Worm (Caenorhabditis elegans): Measurements from ENCODE around the gene F11D11.21.
"Not testable (repeated sequence)": the region's sequence is repeated elsewhere in the genome, so short reads cannot be mapped to it uniquely, and the experiment has no call there.

F11D11.21 gene

ce11 chrV:18750445-18750844 is at the start of gene F11D11.21, which contains the start of gene F11D11.12:
Gene F11D11.21 (minus strand): TSS chrV:18750545.
Gene F11D11.12 (minus strand): TSS chrV:18750682.
- no peak for TF ChIP-seq unc-62 (GFP tag; optimal IDR thresholded peaks at IDR 0.05)

- TF ChIP-seq unc-62 (GFP tag; optimal IDR thresholded peaks at IDR 0.05): no peak
These were observed 40.3 kb upstream of the F11D11.21 start, which contains the start of gene nhr-231 for ce11 chrV:18790658-18791057. Gene nhr-231 (plus strand): TSS chrV:18790958.

- no peak for TF ChIP-seq unc-62 (GFP tag; optimal IDR thresholded peaks at IDR 0.05)
These were observed 37.1 kb upstream of the F11D11.21 start, which contains the start of gene Y17D7B.2 for ce11 chrV:18787417-18787918. Gene Y17D7B.2 (plus strand): TSS chrV:18787739.

- TF ChIP-seq unc-62 (GFP tag; optimal IDR thresholded peaks at IDR 0.05): no peak
These were observed 36.3 kb upstream of the F11D11.21 start, which contains the start of gene Y17D7B.3 for ce11 chrV:18786694-18787093. Gene Y17D7B.3 (minus strand): TSS chrV:18786794.

- TF ChIP-seq unc-62 (GFP tag; optimal IDR thresholded peaks at IDR 0.05): no peak
These were observed 33.1 kb upstream of the F11D11.21 start, which contains the start of gene Y17D7B.10 for ce11 chrV:18783474-18783873. Gene Y17D7B.10 (plus strand): TSS chrV:18783716.

- no peak for TF ChIP-seq unc-62 (GFP tag; optimal IDR thresholded peaks at IDR 0.05)
These were observed 32.4 kb upstream of the F11D11.21 start for ce11 chrV:18782747-18783146.

ce11 chrV:18780605-18781004 is 30.3 kb upstream of the F11D11.21 start:
- TF ChIP-seq unc-62 (GFP tag; optimal IDR thresholded peaks at IDR 0.05): no peak

- TF ChIP-seq unc-62 (GFP tag; optimal IDR thresholded peaks at IDR 0.05): no peak
These were observed 25.9 kb upstream of the F11D11.21 start, which contains the start of gene Y17D7B.4 for ce11 chrV:18776245-18776737. Gene Y17D7B.4 (minus strand): TSS chrV:18776687.

ce11 chrV:18772761-18773160 is 22.4 kb upstream of the F11D11.21 start, which contains the start of gene clec-257:
Gene clec-257 (plus strand): TSS chrV:18773061.
- TF ChIP-seq unc-62 (GFP tag; optimal IDR thresholded peaks at IDR 0.05): no peak

ce11 chrV:18771804-18772386 is 21.6 kb upstream of the F11D11.21 start:
- TF ChIP-seq unc-62 (GFP tag; optimal IDR thresholded peaks at IDR 0.05): no peak

ce11 chrV:18771390-18771789 is 21.0 kb upstream of the F11D11.21 start, which contains the start of gene clec-256:
Gene clec-256 (plus strand): TSS chrV:18771690.
- no peak for TF ChIP-seq unc-62 (GFP tag; optimal IDR thresholded peaks at IDR 0.05)

ce11 chrV:18770623-18771022 is 20.3 kb upstream of the F11D11.21 start, which contains the start of gene clec-255:
Gene clec-255 (minus strand): TSS chrV:18770723.
- no peak for TF ChIP-seq unc-62 (GFP tag; optimal IDR thresholded peaks at IDR 0.05)

ce11 chrV:18769902-18770301 is 19.6 kb upstream of the F11D11.21 start:
- no peak for TF ChIP-seq unc-62 (GFP tag; optimal IDR thresholded peaks at IDR 0.05)

- TF ChIP-seq unc-62 (GFP tag; optimal IDR thresholded peaks at IDR 0.05): not testable (repeated sequence)
These were observed 11.7 kb upstream of the F11D11.21 start, which contains the start of gene F11D11.22 for ce11 chrV:18762044-18762443. Gene F11D11.22 (plus strand): TSS chrV:18762344.

ce11 chrV:18761078-18761477 is 10.7 kb upstream of the F11D11.21 start, which contains the start of gene F11D11.4:
Gene F11D11.4 (plus strand): TSS chrV:18761378.
- TF ChIP-seq unc-62 (GFP tag; optimal IDR thresholded peaks at IDR 0.05): no peak

ce11 chrV:18760174-18760573 is 9.8 kb upstream of the F11D11.21 start, which contains the start of gene F11D11.3:
Gene F11D11.3 (minus strand): TSS chrV:18760274.
- no peak for TF ChIP-seq unc-62 (GFP tag; optimal IDR thresholded peaks at IDR 0.05)

ce11 chrV:18754328-18754727 is 4.0 kb upstream of the F11D11.21 start, which contains the start of gene clec-254:
Gene clec-254 (minus strand): TSS chrV:18754428.
- not testable (repeated sequence) for TF ChIP-seq unc-62 (GFP tag; optimal IDR thresholded peaks at IDR 0.05)

All from whole organism, dauer.